Fruit fly (Drosophila melanogaster) whole organism, embryonic: ENCODE data around the gene CG4951.

Source experiments
- Aef1 ChIP-seq: fragments of 200-800 bp; sonication (Bioruptor generic); IDR thresholded peaks from 3 replicates; pipeline ENCODE4 v1.3.6; 2022; ENCODE audit warnings: missing biosample characterization, missing genetic modification characterization
- BEAF-32 ChIP-seq: fragments of 200-800 bp; sonication (Bioruptor generic); optimal IDR thresholded peaks from 3 replicates; lab custom pipeline; 2017; ENCODE audit warnings: missing biosample characterization, missing genetic modification characterization, mild to moderate bottlenecking, moderate library complexity, missing genetic modification reagents
- Blimp-1 ChIP-seq: fragments of 200-800 bp; sonication (Bioruptor generic); optimal IDR thresholded peaks from 3 replicates; lab custom pipeline; 2018; ENCODE audit warnings: missing biosample characterization, missing genetic modification characterization, mild to moderate bottlenecking, moderate library complexity, missing genetic modification reagents
- CG10267 ChIP-seq: fragments of 200-800 bp; sonication (Bioruptor generic); optimal IDR thresholded peaks from 2 replicates; lab custom pipeline; 2018; ENCODE audit warnings: missing biosample characterization, mild to moderate bottlenecking, missing genetic modification characterization, moderate library complexity
- CG12071 ChIP-seq: fragments of 200-800 bp; sonication (Bioruptor generic); optimal IDR thresholded peaks from 3 replicates; lab custom pipeline; 2018; ENCODE audit warnings: missing biosample characterization, mild to moderate bottlenecking, missing genetic modification characterization
- CG12104 ChIP-seq: fragments of 200-800 bp; sonication (Bioruptor generic); optimal IDR thresholded peaks from 3 replicates; lab custom pipeline; 2016; ENCODE audit warnings: missing biosample characterization, missing genetic modification characterization
- CG13287 ChIP-seq: fragments of 200-800 bp; sonication (Bioruptor generic); IDR thresholded peaks from 2 replicates; pipeline ENCODE4 v1.3.6; 2022; ENCODE audit warnings: missing biosample characterization, missing genetic modification characterization; ENCODE audit not compliant: partially characterized antibody
- CG13894 ChIP-seq: fragments of 200-800 bp; sonication (Bioruptor generic); optimal IDR thresholded peaks from 3 replicates; lab custom pipeline; 2018; ENCODE audit warnings: missing biosample characterization, mild to moderate bottlenecking, missing genetic modification characterization, moderate library complexity
- CG14860 ChIP-seq: fragments of 200-800 bp; sonication (Bioruptor generic); IDR thresholded peaks from 3 replicates; pipeline ENCODE4 v1.3.6; 2022; ENCODE audit warnings: missing biosample characterization, missing genetic modification characterization; ENCODE audit not compliant: partially characterized antibody
- CG2129 ChIP-seq: fragments of 200-800 bp; sonication (Bioruptor generic); IDR thresholded peaks from 2 replicates; pipeline ENCODE4 v1.3.6; 2022; ENCODE audit warnings: missing biosample characterization, missing genetic modification characterization; ENCODE audit not compliant: partially characterized antibody
- CG2712 ChIP-seq: fragments of 200-800 bp; optimal IDR thresholded peaks from 3 replicates; lab custom pipeline; 2019; ENCODE audit warnings: missing biosample characterization, mild to moderate bottlenecking, missing genetic modification characterization, moderate library complexity
- CG32772 ChIP-seq: fragments of 200-800 bp; sonication (Bioruptor generic); IDR thresholded peaks from 2 replicates; pipeline ENCODE4 v1.3.6; 2022; ENCODE audit warnings: missing biosample characterization, missing genetic modification characterization
- CG4820 ChIP-seq: fragments of 200-800 bp; sonication (Bioruptor generic); optimal IDR thresholded peaks from 3 replicates; lab custom pipeline; 2016; ENCODE audit warnings: missing biosample characterization, missing genetic modification characterization
- CG7839 ChIP-seq: fragments of 200-800 bp; sonication (Bioruptor generic); optimal IDR thresholded peaks from 3 replicates; lab custom pipeline; 2018; ENCODE audit warnings: missing biosample characterization, mild to moderate bottlenecking, missing genetic modification characterization, moderate library complexity
- CG7928 ChIP-seq: fragments of 200-800 bp; sonication (Bioruptor generic); optimal IDR thresholded peaks from 2 replicates; lab custom pipeline; 2017; ENCODE audit warnings: missing biosample characterization, mild to moderate bottlenecking, missing genetic modification characterization
- CG8944 ChIP-seq: fragments of 200-800 bp; sonication (Bioruptor generic); optimal IDR thresholded peaks from 3 replicates; lab custom pipeline; 2016; ENCODE audit warnings: missing biosample characterization, missing genetic modification characterization
- CG9609 ChIP-seq: fragments of 200-800 bp; sonication (Bioruptor generic); optimal IDR thresholded peaks from 3 replicates; lab custom pipeline; 2016; ENCODE audit warnings: missing biosample characterization, missing genetic modification characterization
- CG9797 ChIP-seq: fragments of 200-800 bp; sonication (Bioruptor generic); optimal IDR thresholded peaks from 3 replicates; lab custom pipeline; 2018; ENCODE audit warnings: missing biosample characterization, mild to moderate bottlenecking, missing genetic modification characterization
- CrebB ChIP-seq: fragments of 200-800 bp; sonication (Bioruptor generic); optimal IDR thresholded peaks from 3 replicates; lab custom pipeline; 2018; ENCODE audit warnings: missing biosample characterization, mild to moderate bottlenecking, missing genetic modification characterization
- D ChIP-seq, 2 experiments: fragments of 200-800 bp in 1 of 2; fragments of >200 bp in 1 of 2; sonication (Bioruptor generic) in 1 of 2; optimal IDR thresholded peaks; 2 replicates in 1 of 2; 3 replicates in 1 of 2; lab custom pipeline; 2017; ENCODE audit warnings: mild to moderate bottlenecking in 1 of 2, missing biosample characterization in 1 of 2, missing genetic modification characterization in 1 of 2, missing genetic modification reagents in 1 of 2
- Doc3 ChIP-seq: fragments of 200-800 bp; sonication (Bioruptor generic); IDR thresholded peaks from 3 replicates; pipeline ENCODE4 v1.3.6; 2022; ENCODE audit warnings: missing biosample characterization, missing genetic modification characterization; ENCODE audit not compliant: partially characterized antibody
- Dref ChIP-seq: fragments of 200-800 bp; sonication (Bioruptor generic); IDR thresholded peaks from 2 replicates; pipeline ENCODE4 v1.3.6; 2022; ENCODE audit warnings: missing biosample characterization, missing genetic modification characterization
- Elba2 ChIP-seq: fragments of 200-800 bp; sonication (Bioruptor generic); optimal IDR thresholded peaks from 3 replicates; lab custom pipeline; 2016; ENCODE audit warnings: missing biosample characterization, missing genetic modification characterization
- HLH4C ChIP-seq: fragments of 200-800 bp; sonication (Bioruptor generic); IDR thresholded peaks from 3 replicates; pipeline ENCODE4 v1.3.6; 2022; ENCODE audit warnings: missing biosample characterization, missing genetic modification characterization; ENCODE audit not compliant: partially characterized antibody
- MESR4 ChIP-seq: fragments of 200-800 bp; sonication (Bioruptor generic); optimal IDR thresholded peaks from 2 replicates; lab custom pipeline; 2018; ENCODE audit warnings: missing biosample characterization, mild to moderate bottlenecking, missing genetic modification characterization, moderate library complexity
- MTF-1 ChIP-seq: fragments of 200-800 bp; sonication (Bioruptor generic); optimal IDR thresholded peaks from 2 replicates; lab custom pipeline; 2018; ENCODE audit warnings: missing biosample characterization, mild to moderate bottlenecking, missing genetic modification characterization, borderline replicate concordance
- NfI ChIP-seq: fragments of 200-800 bp; sonication (Bioruptor generic); optimal IDR thresholded peaks from 3 replicates; lab custom pipeline; 2018; ENCODE audit warnings: missing biosample characterization, mild to moderate bottlenecking, missing genetic modification characterization, moderate library complexity
- Poxn ChIP-seq: fragments of 200-800 bp; sonication (Bioruptor generic); IDR thresholded peaks from 2 replicates; pipeline ENCODE4 v1.3.6; 2022; ENCODE audit warnings: missing biosample characterization, missing genetic modification characterization
- Sry-δ ChIP-seq: fragments of 200-800 bp; sonication (Bioruptor generic); optimal IDR thresholded peaks from 2 replicates; lab custom pipeline; 2016; ENCODE audit warnings: missing biosample characterization, missing genetic modification characterization
- ato ChIP-seq: fragments of 200-800 bp; sonication (Bioruptor generic); IDR thresholded peaks from 2 replicates; pipeline ENCODE4 v1.3.6; 2022; ENCODE audit warnings: missing biosample characterization, missing genetic modification characterization; ENCODE audit not compliant: partially characterized antibody
- bbx ChIP-seq: fragments of 200-800 bp; sonication (Bioruptor generic); IDR thresholded peaks from 2 replicates; pipeline ENCODE4 v1.3.6; 2022; ENCODE audit warnings: missing biosample characterization, missing genetic modification characterization; ENCODE audit not compliant: partially characterized antibody
- cato ChIP-seq: fragments of 200-800 bp; sonication (Bioruptor generic); optimal IDR thresholded peaks from 2 replicates; lab custom pipeline; 2016; ENCODE audit warnings: missing biosample characterization, missing genetic modification characterization, borderline replicate concordance
- cg ChIP-seq: fragments of 200-800 bp; sonication (Bioruptor generic); optimal IDR thresholded peaks from 3 replicates; lab custom pipeline; 2019; ENCODE audit warnings: missing biosample characterization, mild to moderate bottlenecking, missing genetic modification characterization, moderate library complexity
- da ChIP-seq: fragments of 200-800 bp; sonication (Bioruptor generic); optimal IDR thresholded peaks from 2 replicates; lab custom pipeline; 2016; ENCODE audit warnings: missing biosample characterization, missing genetic modification characterization
- esg ChIP-seq: fragments of 200-800 bp; sonication (Bioruptor generic); conservative IDR thresholded peaks from 2 replicates; pipeline ENCODE4 v1.3.6; 2022; ENCODE audit warnings: missing biosample characterization, missing genetic modification characterization
- ewg ChIP-seq: fragments of 200-800 bp; sonication (Bioruptor generic); optimal IDR thresholded peaks from 3 replicates; lab custom pipeline; 2017; ENCODE audit warnings: mild to moderate bottlenecking, missing biosample characterization, missing genetic modification reagents, missing genetic modification characterization
- gfzf ChIP-seq: fragments of 200-800 bp; sonication (Bioruptor generic); optimal IDR thresholded peaks from 2 replicates; lab custom pipeline; 2016; ENCODE audit warnings: missing biosample characterization, mild to moderate bottlenecking, missing genetic modification characterization, moderate library complexity
- lab ChIP-seq: fragments of 200-800 bp; sonication (Bioruptor generic); optimal IDR thresholded peaks from 3 replicates; lab custom pipeline; 2017; ENCODE audit warnings: missing biosample characterization, missing genetic modification characterization, mild to moderate bottlenecking, moderate library complexity, missing genetic modification reagents
- mld ChIP-seq: fragments of 200-800 bp; sonication (Bioruptor generic); IDR thresholded peaks from 3 replicates; pipeline ENCODE4 v1.3.6; 2022; ENCODE audit warnings: missing biosample characterization, missing genetic modification characterization; ENCODE audit not compliant: partially characterized antibody
- peb ChIP-seq: fragments of 200-800 bp; sonication (Bioruptor generic); IDR thresholded peaks from 2 replicates; pipeline ENCODE4 v1.3.6; 2022; ENCODE audit warnings: missing biosample characterization, missing genetic modification characterization
- pfk ChIP-seq: fragments of 200-800 bp; sonication (Bioruptor generic); optimal IDR thresholded peaks from 2 replicates; lab custom pipeline; 2018; ENCODE audit warnings: missing biosample characterization, mild to moderate bottlenecking, missing genetic modification characterization, moderate library complexity
- pnt ChIP-seq: fragments of 200-800 bp; sonication (Bioruptor generic); optimal IDR thresholded peaks from 3 replicates; lab custom pipeline; 2016; ENCODE audit warnings: missing biosample characterization, missing genetic modification characterization
- ro ChIP-seq: fragments of 200-800 bp; sonication (Bioruptor generic); IDR thresholded peaks from 2 replicates; pipeline ENCODE4 v1.3.6; 2022; ENCODE audit warnings: missing biosample characterization, missing genetic modification characterization
- schlank ChIP-seq: fragments of 200-800 bp; sonication (Bioruptor generic); optimal IDR thresholded peaks from 2 replicates; lab custom pipeline; 2018; ENCODE audit warnings: missing biosample characterization, mild to moderate bottlenecking, missing genetic modification characterization
- sima ChIP-seq: fragments of 200-800 bp; sonication (Bioruptor generic); optimal IDR thresholded peaks from 2 replicates; lab custom pipeline; 2016; ENCODE audit warnings: missing biosample characterization, missing genetic modification characterization
- sna ChIP-seq: fragments of 200-800 bp; sonication (Bioruptor generic); IDR thresholded peaks from 2 replicates; pipeline ENCODE4 v1.3.6; 2022; ENCODE audit warnings: missing biosample characterization, missing genetic modification characterization; ENCODE audit not compliant: partially characterized antibody
- stc ChIP-seq: fragments of 200-800 bp; sonication (Bioruptor generic); IDR thresholded peaks from 2 replicates; pipeline ENCODE4 v1.3.6; 2022; ENCODE audit warnings: missing biosample characterization, missing genetic modification characterization
- tup ChIP-seq: fragments of 200-800 bp; sonication (Bioruptor generic); optimal IDR thresholded peaks from 2 replicates; lab custom pipeline; 2016; ENCODE audit warnings: missing biosample characterization, mild to moderate bottlenecking, missing genetic modification characterization, moderate library complexity

Gene CG4951

DNA sequence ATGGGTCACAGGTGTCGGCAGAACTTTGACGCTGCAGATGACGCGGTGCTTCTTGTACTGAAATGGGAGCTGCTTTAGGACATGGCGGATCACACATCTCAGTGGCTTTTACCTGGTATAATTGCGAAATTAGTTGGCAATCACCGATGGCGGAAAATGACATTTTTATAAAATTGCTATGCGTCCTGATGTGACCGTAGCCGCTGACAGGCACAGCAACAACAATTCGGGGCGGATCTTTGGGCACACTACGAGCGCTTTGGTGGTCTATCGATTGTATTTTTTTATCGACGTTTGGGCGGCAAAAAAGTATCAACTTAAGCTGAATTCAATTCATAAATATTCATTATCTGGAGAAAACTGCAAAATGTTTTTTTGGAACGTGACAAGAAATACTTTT, at the start of gene CG4951 (continued):
- no peak for TF ChIP-seq esg (GFP tag; lab: Robert Waterston, UW)
- peak; percentile 94 for TF ChIP-seq Aef1 (GFP tag; lab: Robert Waterston, UW)
- TF ChIP-seq cato (GFP tag; lab: Kevin White, UChicago), result no peak
- TF ChIP-seq Dref (GFP tag; lab: Robert Waterston, UW), result peak; percentile 94
- no peak for TF ChIP-seq CG9609
- no peak for TF ChIP-seq ro (GFP tag; lab: Robert Waterston, UW)
- peak; percentile 52 for TF ChIP-seq MESR4 (GFP tag; lab: Kevin White, UChicago)
- TF ChIP-seq NfI (GFP tag; lab: Kevin White, UChicago), result no peak
- no peak for TF ChIP-seq pfk (GFP tag; lab: Kevin White, UChicago)
- TF ChIP-seq CrebB (tag; lab: Kevin White, UChicago), result no peak
- no peak for TF ChIP-seq ewg
- peak; percentile 95 for TF ChIP-seq CG9797
- peak; percentile 78 for TF ChIP-seq CG13287 (GFP tag; lab: Robert Waterston, UW)
- TF ChIP-seq CG8944 (GFP tag; lab: Kevin White, UChicago), result no peak
- no peak for TF ChIP-seq da (GFP tag; lab: Kevin White, UChicago)
- no peak for TF ChIP-seq Blimp-1
- peak; percentile 63; the same call in 1 of the 2 replicates for TF ChIP-seq bbx (GFP tag; lab: Robert Waterston, UW)
- peak; percentile 57 for TF ChIP-seq BEAF-32 (GFP tag; lab: Kevin White, UChicago)
- peak; percentile 79 for TF ChIP-seq gfzf (GFP tag; lab: Kevin White, UChicago)
- TF ChIP-seq HLH4C (GFP tag; lab: Robert Waterston, UW), result peak; percentile 75
- TF ChIP-seq CG7928 (GFP tag; lab: Kevin White, UChicago), result peak; percentile 56
- no peak for TF ChIP-seq CG12071 (GFP tag; lab: Kevin White, UChicago)
- no peak for TF ChIP-seq peb (GFP tag; lab: Robert Waterston, UW)
- TF ChIP-seq Elba2 (GFP tag; lab: Kevin White, UChicago), result no peak
- no peak for TF ChIP-seq CG2129 (GFP tag; lab: Robert Waterston, UW)
- no peak for TF ChIP-seq CG12104
- TF ChIP-seq CG13894 (tag; lab: Kevin White, UChicago), result no peak
- no peak for TF ChIP-seq lab (GFP tag; lab: Kevin White, UChicago)
- TF ChIP-seq stc (GFP tag; lab: Robert Waterston, UW), result no peak
- peak; percentile 58 for TF ChIP-seq Sry-δ (GFP tag; lab: Kevin White, UChicago)
- TF ChIP-seq CG10267, result peak; percentile 44
- TF ChIP-seq Doc3 (GFP tag; lab: Robert Waterston, UW), result 0 out of 3 replicates have a peak, but pooled peaks have one; percentile 42
- no peak for TF ChIP-seq Poxn
- TF ChIP-seq ato (GFP tag; lab: Robert Waterston, UW), result 0 out of 2 replicates have a peak, but pooled peaks have one; percentile 23
- no peak for TF ChIP-seq schlank
- no peak for TF ChIP-seq D (optimal IDR thresholded peaks at IDR 0.05; lab: Kevin White, UChicago)
- no peak for TF ChIP-seq D (GFP tag; optimal IDR thresholded peaks at IDR 0.05; lab: Kevin White, UChicago)
- no peak for TF ChIP-seq tup (GFP tag; lab: Kevin White, UChicago)
- TF ChIP-seq CG4820 (GFP tag; lab: Kevin White, UChicago), result no peak
- no peak for TF ChIP-seq CG7839 (tag; lab: Kevin White, UChicago)
- TF ChIP-seq MTF-1 (GFP tag; lab: Kevin White, UChicago), result no peak
- TF ChIP-seq sna (GFP tag; lab: Robert Waterston, UW), result no peak; the same call in 1 of the 2 replicates
- 0 out of 3 replicates have a peak, but pooled peaks have one; percentile 27 for TF ChIP-seq mld (GFP tag; lab: Robert Waterston, UW)
- no peak for TF ChIP-seq CG2712 (tag; lab: Kevin White, UChicago)
- no peak for TF ChIP-seq cg (GFP tag; lab: Kevin White, UChicago)
- peak; percentile 53; the same call in 2 of the 3 replicates for TF ChIP-seq CG14860 (GFP tag; lab: Robert Waterston, UW)
- TF ChIP-seq CG32772 (GFP tag; lab: Robert Waterston, UW), result no peak
- TF ChIP-seq pnt (GFP tag; lab: Kevin White, UChicago), result no peak
- no peak for TF ChIP-seq sima (GFP tag; lab: Kevin White, UChicago)
